Worm (Caenorhabditis elegans) whole organism, L3 larva: Measurements from ENCODE around the gene sri-66.

Experiments used
- ama-1 ChIP-seq: fragments of 150-350 bp; optimal IDR thresholded peaks from 2 replicates; lab custom pipeline; 2018
- ceh-16 ChIP-seq: sonication (generic microtip); optimal IDR thresholded peaks from 2 replicates; lab custom pipeline; 2017; ENCODE audit warnings: missing biosample characterization, missing genetic modification characterization
- ceh-82 ChIP-seq: fragments of 150-350 bp; optimal IDR thresholded peaks from 2 replicates; lab custom pipeline; 2014; ENCODE audit warnings: missing biosample characterization, missing genetic modification characterization
- ceh-9 ChIP-seq: sonication (generic microtip); optimal IDR thresholded peaks from 2 replicates; lab custom pipeline; 2018; ENCODE audit warnings: missing biosample characterization, missing genetic modification characterization
- daf-12 ChIP-seq: fragments of 150-350 bp; optimal IDR thresholded peaks from 2 replicates; lab custom pipeline; 2014; ENCODE audit warnings: missing biosample characterization, missing genetic modification reagents, missing genetic modification characterization
- egl-5 ChIP-seq: fragments of 150-350 bp; optimal IDR thresholded peaks from 2 replicates; lab custom pipeline; 2017; ENCODE audit warnings: missing biosample characterization, missing genetic modification reagents, missing genetic modification characterization, inconsistent platforms
- fkh-2 ChIP-seq: fragments of 150-350 bp; optimal IDR thresholded peaks from 2 replicates; lab custom pipeline; 2014; ENCODE audit warnings: missing biosample characterization, missing genetic modification reagents, missing genetic modification characterization
- fos-1 ChIP-seq: fragments of 150-350 bp; optimal IDR thresholded peaks from 2 replicates; lab custom pipeline; 2014; ENCODE audit warnings: missing biosample characterization, missing genetic modification characterization
- hmg-11 ChIP-seq: sonication (generic microtip); optimal IDR thresholded peaks from 2 replicates; lab custom pipeline; 2016; ENCODE audit warnings: missing genetic modification characterization, missing compliant biosample characterization
- jun-1 ChIP-seq: fragments of 150-350 bp; optimal IDR thresholded peaks from 2 replicates; lab custom pipeline; 2014; ENCODE audit warnings: missing biosample characterization, missing genetic modification reagents, missing genetic modification characterization
- lsy-12 ChIP-seq: sonication (generic microtip); optimal IDR thresholded peaks from 2 replicates; lab custom pipeline; 2016; ENCODE audit warnings: mild to moderate bottlenecking, missing genetic modification characterization, missing compliant biosample characterization
- mdl-1 ChIP-seq: fragments of 150-350 bp; optimal IDR thresholded peaks from 2 replicates; lab custom pipeline; 2014; ENCODE audit warnings: missing biosample characterization, missing genetic modification characterization
- mml-1 ChIP-seq: fragments of 150-350 bp; sonication (generic microtip); optimal IDR thresholded peaks from 3 replicates; lab custom pipeline; 2014; ENCODE audit warnings: missing biosample characterization, missing genetic modification characterization
- nhr-12 ChIP-seq: fragments of 150-350 bp; optimal IDR thresholded peaks from 2 replicates; lab custom pipeline; 2014; ENCODE audit warnings: missing biosample characterization, missing genetic modification characterization
- nhr-237 ChIP-seq: fragments of 150-350 bp; optimal IDR thresholded peaks from 2 replicates; lab custom pipeline; 2014; ENCODE audit warnings: missing biosample characterization, missing genetic modification characterization
- nhr-25 ChIP-seq: sonication (generic microtip); optimal IDR thresholded peaks from 2 replicates; lab custom pipeline; 2017; ENCODE audit warnings: missing biosample characterization, missing genetic modification characterization
- nhr-28 ChIP-seq: fragments of 150-350 bp; optimal IDR thresholded peaks from 2 replicates; lab custom pipeline; 2014; ENCODE audit warnings: missing biosample characterization, missing genetic modification characterization
- nhr-67 ChIP-seq: fragments of 150-350 bp; optimal IDR thresholded peaks from 2 replicates; lab custom pipeline; 2014; ENCODE audit warnings: missing biosample characterization, missing genetic modification characterization
- nhr-77 ChIP-seq: fragments of 150-350 bp; optimal IDR thresholded peaks from 2 replicates; lab custom pipeline; 2014; ENCODE audit warnings: missing biosample characterization, missing genetic modification characterization
- pqm-1 ChIP-seq: fragments of 150-350 bp; optimal IDR thresholded peaks from 2 replicates; lab custom pipeline; 2017; ENCODE audit warnings: missing biosample characterization, missing genetic modification characterization, inconsistent platforms
- sea-2 ChIP-seq: fragments of 150-350 bp; sonication (generic microtip); optimal IDR thresholded peaks from 4 replicates; lab custom pipeline; 2014; ENCODE audit warnings: missing biosample characterization, missing genetic modification reagents, missing genetic modification characterization
- tbx-2 ChIP-seq: sonication (generic microtip); optimal IDR thresholded peaks from 2 replicates; lab custom pipeline; 2016; ENCODE audit warnings: mild to moderate bottlenecking, missing genetic modification characterization, missing compliant biosample characterization
- unc-62 ChIP-seq: fragments of 150-350 bp; sonication (generic microtip); optimal IDR thresholded peaks from 4 replicates; lab custom pipeline; 2014; ENCODE audit warnings: missing biosample characterization, missing genetic modification reagents, missing genetic modification characterization
- zag-1 ChIP-seq: fragments of 150-350 bp; optimal IDR thresholded peaks from 2 replicates; lab custom pipeline; 2014; ENCODE audit warnings: missing biosample characterization, missing genetic modification characterization

The sri-66 gene

DNA sequence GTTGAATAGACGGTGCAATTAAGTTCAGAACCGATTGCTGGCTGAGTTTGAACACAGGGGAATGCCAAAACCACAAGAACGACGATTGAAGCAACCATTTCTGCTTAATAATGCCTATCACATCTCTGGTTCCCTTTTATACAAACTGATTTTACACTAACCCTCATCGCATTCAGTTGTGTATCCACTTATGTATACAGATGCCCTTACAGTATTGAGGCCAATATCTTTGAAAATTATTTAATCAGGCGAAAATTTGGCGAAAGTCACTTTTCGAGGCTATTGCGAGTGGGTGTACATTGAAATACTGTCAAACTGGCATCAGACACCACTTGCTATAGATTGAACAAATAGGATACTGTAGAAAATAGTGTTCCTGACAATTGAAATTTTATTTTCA is 38.6 kb downstream of the sri-66 start, which contains the start of the genes ZK218.3 and ZK218.4:
Gene ZK218.3, minus strand, starts transcription at position 101 of the 400 bp plus-strand sequence.
Gene ZK218.4, plus strand, starts transcription at position 186 of the 400 bp plus-strand sequence.
- TF ChIP-seq zag-1 (no peak), mml-1 (tag; lab: Kevin White, UChicago) (no peak), tbx-2 (tag; lab: Kevin White, UChicago) (no peak), nhr-237 (tag; lab: Kevin White, UChicago) (no peak), ceh-9 (no peak)

DNA sequence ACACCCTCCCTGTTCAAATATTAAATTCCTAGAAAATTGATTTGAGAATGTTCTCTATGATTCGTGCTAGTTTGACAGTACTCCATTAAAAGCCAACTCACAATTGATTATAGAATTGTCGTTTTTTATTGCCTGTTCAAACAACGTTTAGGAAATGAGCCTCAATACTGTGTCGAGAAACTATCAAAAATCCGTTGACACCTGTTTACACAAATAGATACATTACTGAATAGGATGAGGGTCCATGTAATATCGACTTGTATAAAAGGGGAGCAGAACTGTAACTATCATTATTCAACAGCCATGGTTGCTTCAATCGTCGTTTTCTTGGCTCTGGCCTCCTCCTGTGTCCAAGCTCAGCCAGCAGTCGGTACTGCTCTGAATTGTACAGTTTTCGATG is 40.7 kb downstream of the sri-66 start, which contains the start of gene ZK218.5:
Gene ZK218.5, plus strand, starts transcription at position 301 of the 400 bp plus-strand sequence.
- TF ChIP-seq jun-1, result no peak
- TF ChIP-seq nhr-28, result no peak
- no peak for TF ChIP-seq nhr-67 (tag; lab: Kevin White, UChicago)
- no peak for TF ChIP-seq fos-1 (tag; lab: Kevin White, UChicago)
- no peak for TF ChIP-seq nhr-12 (tag; lab: Kevin White, UChicago)

DNA sequence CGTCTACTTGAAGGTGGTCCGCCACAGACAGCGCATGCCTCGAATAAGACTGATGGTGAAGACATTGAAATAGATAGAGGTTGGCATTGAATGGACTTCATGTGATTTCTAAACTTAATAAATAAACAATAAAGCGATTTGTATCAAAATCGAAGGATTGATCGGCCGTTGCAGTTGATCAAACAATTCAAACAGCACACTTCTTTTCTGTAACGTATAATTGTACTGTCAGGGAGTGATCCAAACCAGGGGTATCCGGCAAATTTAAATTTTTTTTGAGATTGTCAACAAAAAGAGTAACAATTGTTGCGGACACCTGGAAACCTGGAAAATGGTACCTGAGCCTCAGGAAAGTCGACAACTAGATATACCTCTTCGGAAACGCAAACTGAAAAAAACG is 44.4 kb downstream of the sri-66 start, which contains the start of gene nhr-248:
Gene nhr-248, minus strand, starts transcription at position 101 of the 400 bp plus-strand sequence.
- TF ChIP-seq ceh-82 (tag; lab: Kevin White, UChicago), result no peak
- no peak for TF ChIP-seq ama-1
- TF ChIP-seq nhr-25 (tag; lab: Kevin White, UChicago), result no peak
- no peak for TF ChIP-seq unc-62 (GFP tag; lab: Kevin White, UChicago)
- TF ChIP-seq egl-5 (tag; lab: Kevin White, UChicago), result no peak
- no peak for TF ChIP-seq pqm-1 (tag; lab: Kevin White, UChicago)

DNA sequence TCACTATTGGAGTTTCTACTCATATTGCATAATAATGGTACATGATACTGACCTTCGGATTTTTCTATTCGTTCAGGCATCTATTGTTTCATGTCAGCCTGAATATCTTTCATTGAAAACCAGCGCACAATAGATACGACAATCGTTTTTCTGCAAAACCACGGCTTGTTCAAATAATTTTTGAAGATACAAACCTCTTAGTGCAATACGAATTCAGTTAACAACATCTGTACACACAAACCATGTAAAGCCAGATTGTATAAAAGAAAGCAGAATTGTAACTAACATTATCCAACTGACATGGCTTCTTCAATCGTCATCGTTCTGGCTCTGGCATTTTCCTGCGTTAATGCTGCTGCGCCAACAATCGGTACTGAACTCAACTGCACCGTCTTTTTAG is 45.4 kb downstream of the sri-66 start, which contains the start of gene ZK218.7:
Gene ZK218.7, plus strand, starts transcription at position 301 of the 400 bp plus-strand sequence.
- TF ChIP-seq jun-1 (no peak), hmg-11 (tag; lab: Kevin White, UChicago) (no peak), mdl-1 (tag; lab: Kevin White, UChicago) (no peak)

DNA sequence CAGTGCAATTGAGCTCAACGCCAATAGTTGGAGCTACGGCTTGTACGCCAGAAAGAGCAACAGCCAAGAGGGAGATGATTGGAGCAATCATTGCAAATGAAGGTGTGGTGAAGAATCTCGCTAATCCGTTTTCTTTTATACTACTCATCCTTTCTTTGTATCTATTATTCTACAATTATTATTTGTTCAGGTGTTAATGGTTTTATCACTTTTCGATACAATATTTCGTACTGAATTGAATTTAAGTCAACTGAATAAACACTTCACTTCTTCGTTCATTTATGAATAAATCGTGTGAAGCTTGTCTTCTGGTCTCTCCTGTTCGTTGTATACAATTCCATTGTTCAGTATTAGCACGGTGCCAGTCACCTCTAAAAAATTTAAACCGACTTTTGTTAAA is 48.2 kb downstream of the sri-66 start, which contains the start of gene ZK218.11:
Gene ZK218.11, minus strand, starts transcription at position 101 of the 400 bp plus-strand sequence.
- TF ChIP-seq sea-2 (GFP tag; lab: Kevin White, UChicago) (no peak), daf-12 (tag; lab: Kevin White, UChicago) (no peak), nhr-77 (tag; lab: Kevin White, UChicago) (no peak), nhr-28 (no peak), fkh-2 (tag; lab: Kevin White, UChicago) (no peak), ceh-16 (tag; lab: Kevin White, UChicago) (no peak), lsy-12 (tag; lab: Kevin White, UChicago) (no peak), ama-1 (no peak), mdl-1 (tag; lab: Kevin White, UChicago) (no peak)
